Worm (Caenorhabditis elegans): Measurements from ENCODE around the gene Y69A2AR.28.

- TF ChIP-seq hlh-8 (tag; optimal IDR thresholded peaks at IDR 0.05): no peak
- no peak for TF ChIP-seq gmeb-2 (tag; optimal IDR thresholded peaks at IDR 0.05)
- no peak for TF ChIP-seq unc-3 (GFP tag; conservative IDR thresholded peaks at IDR 0.05)
- no peak for TF ChIP-seq unc-3 (tag; optimal IDR thresholded peaks at IDR 0.05)
Observed at ce11 chrIV:2573122-2573521, 39.7 kb downstream of the Y69A2AR.28 start.

All from whole organism, late embryonic.